Worm (Caenorhabditis elegans) whole organism, dauer: ENCODE measurements around the gene nhr-72.
"Not testable (repeated sequence)": the region's sequence is repeated elsewhere in the genome, so short reads cannot be mapped to it uniquely, and the experiment has no call there.

Source experiments
- unc-62 ChIP-seq: sonication (generic microtip); optimal IDR thresholded peaks from 2 replicates; lab custom pipeline; 2017; ENCODE audit warnings: missing biosample characterization, missing genetic modification reagents, missing genetic modification characterization

nhr-72 gene

ce11 chrII:3843305-3843704, 7.2 kb downstream of the nhr-72 start, which contains the start of the genes C17A2.7 and C17A2.3:
TSS of gene C17A2.7 (minus strand) at chrII:3843405.
TSS of gene C17A2.3 (plus strand) at chrII:3843609.
- TF ChIP-seq unc-62 (GFP tag; lab: Kevin White, UChicago), result no peak

ce11 chrII:3839562-3839961, 11.0 kb downstream of the nhr-72 start, which contains the start of gene C17A2.4:
TSS of gene C17A2.4 (plus strand) at chrII:3839862.
- no peak for TF ChIP-seq unc-62 (GFP tag; lab: Kevin White, UChicago)

ce11 chrII:3835915-3836314, 14.6 kb downstream of the nhr-72 start, which contains the start of gene oac-4:
TSS of gene oac-4 (minus strand) at chrII:3836015.
- no peak for TF ChIP-seq unc-62 (GFP tag; lab: Kevin White, UChicago)

ce11 chrII:3832383-3832782, 18.2 kb downstream of the nhr-72 start, which contains the start of gene F54D10.9:
TSS of gene F54D10.9 (minus strand) at chrII:3832483.
- TF ChIP-seq unc-62 (GFP tag; lab: Kevin White, UChicago), result no peak

- no peak for TF ChIP-seq unc-62 (GFP tag; lab: Kevin White, UChicago)
Observed at ce11 chrII:3829623-3830022, 20.9 kb downstream of the nhr-72 start.

- no peak for TF ChIP-seq unc-62 (GFP tag; lab: Kevin White, UChicago)
Observed at ce11 chrII:3827801-3828200, 22.8 kb downstream of the nhr-72 start, which contains the start of gene F54D10.8. TSS of gene F54D10.8 (minus strand) at chrII:3827901.

ce11 chrII:3823855-3824254, 26.7 kb downstream of the nhr-72 start, which contains the start of gene skr-15:
TSS of gene skr-15 (plus strand) at chrII:3824155.
- TF ChIP-seq unc-62 (GFP tag; lab: Kevin White, UChicago), result no peak

ce11 chrII:3821248-3821647, 29.3 kb downstream of the nhr-72 start, which contains the start of gene F54D10.7:
TSS of gene F54D10.7 (minus strand) at chrII:3821296.
- no peak for TF ChIP-seq unc-62 (GFP tag; lab: Kevin White, UChicago)

- not testable (repeated sequence) for TF ChIP-seq unc-62 (GFP tag; lab: Kevin White, UChicago)
Observed at ce11 chrII:3816251-3816849, 34.2 kb downstream of the nhr-72 start, which contains the start of gene fbxa-24. TSS of gene fbxa-24 (plus strand) at chrII:3816526.

ce11 chrII:3815445-3816208, 34.9 kb downstream of the nhr-72 start:
- no peak for TF ChIP-seq unc-62 (GFP tag; lab: Kevin White, UChicago)

ce11 chrII:3811816-3812332, 38.7 kb downstream of the nhr-72 start, which contains the start of gene lido-15:
TSS of gene lido-15 (plus strand) at chrII:3812282.
- TF ChIP-seq unc-62 (GFP tag; lab: Kevin White, UChicago), result no peak

ce11 chrII:3810550-3810949, 40.0 kb downstream of the nhr-72 start:
- TF ChIP-seq unc-62 (GFP tag; lab: Kevin White, UChicago), result no peak

- TF ChIP-seq unc-62 (GFP tag; lab: Kevin White, UChicago), result no peak
Observed at ce11 chrII:3808643-3809042, 41.9 kb downstream of the nhr-72 start.

ce11 chrII:3808104-3808503, 42.5 kb downstream of the nhr-72 start, which contains the start of gene F54D10.5:
TSS of gene F54D10.5 (minus strand) at chrII:3808177.
- TF ChIP-seq unc-62 (GFP tag; lab: Kevin White, UChicago), result no peak

ce11 chrII:3806964-3807363, 43.6 kb downstream of the nhr-72 start, which contains the start of gene F54D10.4:
TSS of gene F54D10.4 (minus strand) at chrII:3807064.
- no peak for TF ChIP-seq unc-62 (GFP tag; lab: Kevin White, UChicago)

- TF ChIP-seq unc-62 (GFP tag; lab: Kevin White, UChicago), result no peak
Observed at ce11 chrII:3805518-3805917, 45.0 kb downstream of the nhr-72 start.
